Worm (Caenorhabditis elegans) whole organism, L4/young adult: ENCODE measurements around the gene snpc-3.1.

Source experiments
- dao-5 ChIP-seq: sonication (generic microtip); optimal IDR thresholded peaks from 2 replicates; lab custom pipeline; 2016; ENCODE audit warnings: missing genotype, missing genetic modification characterization, moderate library complexity, missing compliant biosample characterization
- him-1 ChIP-seq: sonication (generic microtip); optimal IDR thresholded peaks from 2 replicates; lab custom pipeline; 2016; ENCODE audit warnings: missing genotype, missing genetic modification reagents, missing genetic modification characterization, missing compliant biosample characterization

- TF ChIP-seq dao-5 (no peak), him-1 (tag; lab: Kevin White, UChicago) (no peak)
Observed at ce11 chrIV:5462820-5463219, 23.2 kb downstream of the snpc-3.1 start.
